Worm (Caenorhabditis elegans): ENCODE data around the gene sdz-19.

DNA sequence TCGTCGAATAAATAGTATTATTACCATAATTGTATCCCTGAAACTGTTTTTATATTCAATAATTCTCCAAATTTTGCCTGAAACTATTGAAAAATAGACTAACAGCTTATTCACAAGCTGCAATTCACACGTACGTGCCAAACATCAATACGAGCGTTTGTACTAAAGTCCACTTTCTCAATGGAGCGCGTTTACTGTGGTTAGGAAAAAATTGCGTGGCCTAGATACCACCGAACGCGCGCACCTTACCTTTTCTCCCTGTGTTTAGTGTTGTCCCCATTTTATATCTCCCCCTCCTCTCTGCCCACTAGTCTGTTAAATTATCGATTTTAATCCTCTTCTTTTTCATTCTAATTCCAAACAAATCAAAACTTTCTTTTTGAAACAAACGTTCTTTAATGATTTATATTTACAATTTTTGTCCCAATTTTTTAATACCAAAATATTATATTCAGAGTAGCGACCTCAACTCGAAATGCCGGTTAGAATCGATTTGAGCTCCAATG is 48.8 kb downstream of the sdz-19 start, which contains the start of the genes T18D3.9 and T18D3.1:
- no peak for TF ChIP-seq ceh-45 (GFP tag; IDR thresholded peaks at IDR 0.05)
- no peak for TF ChIP-seq ama-1 (optimal IDR thresholded peaks at IDR 0.05)
